Fruit fly (Drosophila melanogaster) whole organism, embryonic: ENCODE data around the gene CG9961.
A peak's percentile ranks its signal among the peaks of the same experiment; 100 is the strongest.

Source experiments
- Ada2b ChIP-seq: fragments of 200-800 bp; sonication (Bioruptor generic); IDR thresholded peaks from 2 replicates; pipeline ENCODE4 v1.3.6; 2022; ENCODE audit warnings: missing biosample characterization, missing genetic modification characterization
- Aef1 ChIP-seq: fragments of 200-800 bp; sonication (Bioruptor generic); IDR thresholded peaks from 3 replicates; pipeline ENCODE4 v1.3.6; 2022; ENCODE audit warnings: missing biosample characterization, missing genetic modification characterization
- Awh ChIP-seq: fragments of 200-800 bp; sonication (Bioruptor generic); IDR thresholded peaks from 2 replicates; pipeline ENCODE4, ENCODE4 v1.3.6; 2022; ENCODE audit warnings: missing biosample characterization, missing genetic modification characterization
- B-H2 ChIP-seq: fragments of 200-800 bp; sonication (Bioruptor generic); optimal IDR thresholded peaks from 2 replicates; lab custom pipeline; 2018; ENCODE audit warnings: missing biosample characterization, mild to moderate bottlenecking, missing genetic modification characterization
- Bteb2 ChIP-seq: fragments of 200-800 bp; sonication (Bioruptor generic); optimal IDR thresholded peaks from 2 replicates; lab custom pipeline; 2016; ENCODE audit warnings: missing biosample characterization, missing genetic modification characterization
- CG10147 ChIP-seq: fragments of 200-800 bp; sonication (Bioruptor generic); optimal IDR thresholded peaks from 2 replicates; lab custom pipeline; 2019; ENCODE audit warnings: missing biosample characterization, mild to moderate bottlenecking, missing genetic modification characterization, moderate library complexity
- CG10209 ChIP-seq: fragments of 200-800 bp; sonication (Bioruptor generic); optimal IDR thresholded peaks from 3 replicates; lab custom pipeline; 2017; ENCODE audit warnings: missing biosample characterization, mild to moderate bottlenecking, missing genetic modification characterization, missing genetic modification reagents
- CG10565 ChIP-seq: fragments of 200-800 bp; sonication (Bioruptor generic); optimal IDR thresholded peaks from 3 replicates; lab custom pipeline; 2016; ENCODE audit warnings: missing biosample characterization, mild to moderate bottlenecking, missing genetic modification characterization
- CG10979 ChIP-seq: fragments of 200-800 bp; sonication (Bioruptor generic); optimal IDR thresholded peaks from 2 replicates; lab custom pipeline; 2018; ENCODE audit warnings: missing biosample characterization, mild to moderate bottlenecking, missing genetic modification characterization, moderate library complexity
- CG11504 ChIP-seq: fragments of 200-800 bp; sonication (Bioruptor generic); optimal IDR thresholded peaks from 3 replicates; lab custom pipeline; 2019; ENCODE audit warnings: missing biosample characterization, mild to moderate bottlenecking, missing genetic modification characterization, moderate library complexity
- CG11723 ChIP-seq: fragments of 200-800 bp; sonication (Bioruptor generic); optimal IDR thresholded peaks from 2 replicates; lab custom pipeline; 2017; ENCODE audit warnings: missing biosample characterization, mild to moderate bottlenecking, missing genetic modification characterization
- CG12104 ChIP-seq: fragments of 200-800 bp; sonication (Bioruptor generic); optimal IDR thresholded peaks from 3 replicates; lab custom pipeline; 2016; ENCODE audit warnings: missing biosample characterization, missing genetic modification characterization
- CG12659 ChIP-seq: fragments of 200-800 bp; sonication (Bioruptor generic); optimal IDR thresholded peaks from 3 replicates; lab custom pipeline; 2017; ENCODE audit warnings: mild to moderate bottlenecking, missing biosample characterization, missing genetic modification reagents, missing genetic modification characterization
- CG12744 ChIP-seq: fragments of 200-800 bp; sonication (Bioruptor generic); optimal IDR thresholded peaks from 2 replicates; lab custom pipeline; 2016; ENCODE audit warnings: missing biosample characterization, missing genetic modification characterization
- CG13424 ChIP-seq: fragments of 200-800 bp; sonication (Bioruptor generic); optimal IDR thresholded peaks from 2 replicates; lab custom pipeline; 2019; ENCODE audit warnings: missing biosample characterization, mild to moderate bottlenecking, missing genetic modification characterization, moderate library complexity
- CG13775 ChIP-seq: fragments of 200-800 bp; sonication (Bioruptor generic); optimal IDR thresholded peaks from 3 replicates; lab custom pipeline; 2017; ENCODE audit warnings: missing biosample characterization, mild to moderate bottlenecking, missing genetic modification characterization
- CG15269 ChIP-seq: fragments of 200-800 bp; sonication (Bioruptor generic); optimal IDR thresholded peaks from 2 replicates; lab custom pipeline; 2018; ENCODE audit warnings: missing biosample characterization, mild to moderate bottlenecking, missing genetic modification characterization, moderate library complexity
- CG1603 ChIP-seq: fragments of 200-800 bp; sonication (Bioruptor generic); optimal IDR thresholded peaks from 2 replicates; lab custom pipeline; 2019; ENCODE audit warnings: missing biosample characterization, mild to moderate bottlenecking, missing genetic modification characterization, moderate library complexity
- CG18262 ChIP-seq: fragments of 200-800 bp; optimal IDR thresholded peaks from 3 replicates; lab custom pipeline; 2019; ENCODE audit warnings: missing biosample characterization, mild to moderate bottlenecking, missing genetic modification characterization, moderate library complexity
- CG2712 ChIP-seq: fragments of 200-800 bp; optimal IDR thresholded peaks from 3 replicates; lab custom pipeline; 2019; ENCODE audit warnings: missing biosample characterization, mild to moderate bottlenecking, missing genetic modification characterization, moderate library complexity
- CG32532 ChIP-seq: fragments of 200-800 bp; sonication (Bioruptor generic); IDR thresholded peaks from 2 replicates; pipeline ENCODE4 v1.3.6; 2022; ENCODE audit warnings: missing biosample characterization, missing genetic modification characterization
- CG3847 ChIP-seq: fragments of 200-800 bp; sonication (Bioruptor generic); IDR thresholded peaks from 2 replicates; pipeline ENCODE4 v1.3.6; 2022; ENCODE audit warnings: missing biosample characterization, missing genetic modification characterization
- CG4404 ChIP-seq: fragments of 200-800 bp; sonication (Bioruptor generic); IDR thresholded peaks from 2 replicates; pipeline ENCODE4 v1.3.6; 2022; ENCODE audit warnings: missing biosample characterization, missing genetic modification characterization
- CG7357 ChIP-seq: fragments of 200-800 bp; sonication (Bioruptor generic); IDR thresholded peaks from 3 replicates; pipeline ENCODE4 v1.3.6; 2022; ENCODE audit warnings: missing biosample characterization, missing genetic modification characterization
- CG9932 ChIP-seq: fragments of 200-800 bp; sonication (Bioruptor generic); IDR thresholded peaks from 2 replicates; pipeline ENCODE4 v1.3.6; 2022; ENCODE audit warnings: missing biosample characterization, missing genetic modification characterization
- CoRest ChIP-seq: fragments of 200-800 bp; sonication (Bioruptor generic); optimal IDR thresholded peaks from 3 replicates; lab custom pipeline; 2018; ENCODE audit warnings: missing biosample characterization, mild to moderate bottlenecking, missing genetic modification characterization, moderate library complexity
- CrebB ChIP-seq: fragments of 200-800 bp; sonication (Bioruptor generic); optimal IDR thresholded peaks from 3 replicates; lab custom pipeline; 2018; ENCODE audit warnings: missing biosample characterization, mild to moderate bottlenecking, missing genetic modification characterization
- Dp ChIP-seq: fragments of 200-800 bp; sonication (Bioruptor generic); optimal IDR thresholded peaks from 2 replicates; lab custom pipeline; 2018; ENCODE audit warnings: missing biosample characterization, mild to moderate bottlenecking, missing genetic modification characterization, moderate library complexity
- Hr51 ChIP-seq, 2 experiments: fragments of 200-800 bp; sonication (Bioruptor generic); optimal IDR thresholded peaks; 2 replicates in 1 of 2; 3 replicates in 1 of 2; lab custom pipeline; 2016 to 2018; ENCODE audit warnings: missing biosample characterization in 2 of 2, missing genetic modification characterization in 2 of 2, mild to moderate bottlenecking in 1 of 2, moderate library complexity in 1 of 2
- Med ChIP-seq: fragments of 200-800 bp; sonication (Bioruptor generic); peaks from one replicate; lab custom pipeline; 2016; ENCODE audit warnings: missing biosample characterization, missing genetic modification characterization, mild to moderate bottlenecking, inconsistent platforms, moderate library complexity
- Ptx1 ChIP-seq: fragments of 200-800 bp; sonication (Bioruptor generic); IDR thresholded peaks from 2 replicates; pipeline ENCODE4 v1.3.6; 2022; ENCODE audit warnings: missing biosample characterization, missing genetic modification characterization
- Rfx ChIP-seq: fragments of 200-800 bp; sonication (Bioruptor generic); IDR thresholded peaks from 2 replicates; pipeline ENCODE4 v1.3.6; 2022; ENCODE audit warnings: missing biosample characterization, missing genetic modification characterization
- Side ChIP-seq: fragments of 200-800 bp; sonication (Bioruptor generic); optimal IDR thresholded peaks from 2 replicates; lab custom pipeline; 2016; ENCODE audit warnings: missing biosample characterization, missing genetic modification characterization
- Sox102F ChIP-seq: fragments of 200-800 bp; sonication (Bioruptor generic); optimal IDR thresholded peaks from 2 replicates; lab custom pipeline; 2018; ENCODE audit warnings: missing biosample characterization, mild to moderate bottlenecking, missing genetic modification characterization, moderate library complexity
- Sry-δ ChIP-seq: fragments of 200-800 bp; sonication (Bioruptor generic); optimal IDR thresholded peaks from 2 replicates; lab custom pipeline; 2016; ENCODE audit warnings: missing biosample characterization, missing genetic modification characterization
- Usf ChIP-seq: fragments of 200-800 bp; sonication (Bioruptor generic); optimal IDR thresholded peaks from 2 replicates; lab custom pipeline; 2017; ENCODE audit warnings: missing genotype, missing biosample characterization, missing genetic modification characterization
- caup ChIP-seq: fragments of 200-800 bp; sonication (Bioruptor generic); optimal IDR thresholded peaks from 3 replicates; lab custom pipeline; 2017; ENCODE audit warnings: missing biosample characterization, mild to moderate bottlenecking, missing genetic modification characterization, moderate library complexity; ENCODE audit not compliant: severe bottlenecking
- croc ChIP-seq: fragments of 200-800 bp; sonication (Bioruptor generic); conservative IDR thresholded peaks from 3 replicates; pipeline ENCODE4 v1.3.6; 2022; ENCODE audit warnings: missing biosample characterization, missing genetic modification characterization
- dpn ChIP-seq, 2 experiments: fragments of 200-800 bp; sonication (Bioruptor generic); optimal IDR thresholded peaks; 3 replicates each; lab custom pipeline; 2016; ENCODE audit warnings: missing biosample characterization in 2 of 2, missing genetic modification characterization in 2 of 2
- fd102C ChIP-seq: fragments of 200-800 bp; sonication (Bioruptor generic); optimal IDR thresholded peaks from 2 replicates; lab custom pipeline; 2018; ENCODE audit warnings: missing biosample characterization, mild to moderate bottlenecking, missing genetic modification characterization, moderate library complexity
- grau ChIP-seq: fragments of 200-800 bp; optimal IDR thresholded peaks from 3 replicates; lab custom pipeline; 2019; ENCODE audit warnings: missing biosample characterization, mild to moderate bottlenecking, missing genetic modification characterization, moderate library complexity
- ind ChIP-seq: fragments of 200-800 bp; sonication (Bioruptor generic); optimal IDR thresholded peaks from 3 replicates; lab custom pipeline; 2016; ENCODE audit warnings: missing biosample characterization, missing genetic modification characterization
- jigr1 ChIP-seq: fragments of 200-800 bp; sonication (Bioruptor generic); IDR thresholded peaks from 3 replicates; pipeline ENCODE4 v1.3.6; 2022; ENCODE audit warnings: missing biosample characterization, missing genetic modification characterization
- schlank ChIP-seq: fragments of 200-800 bp; sonication (Bioruptor generic); optimal IDR thresholded peaks from 2 replicates; lab custom pipeline; 2018; ENCODE audit warnings: missing biosample characterization, mild to moderate bottlenecking, missing genetic modification characterization
- slbo ChIP-seq: fragments of 200-800 bp; sonication (Bioruptor generic); IDR thresholded peaks from 2 replicates; pipeline ENCODE4 v1.3.6; 2022; ENCODE audit warnings: missing biosample characterization, missing genetic modification characterization
- slou ChIP-seq: fragments of 200-800 bp; sonication (Bioruptor generic); optimal IDR thresholded peaks from 3 replicates; lab custom pipeline; 2016; ENCODE audit warnings: missing biosample characterization, missing genetic modification characterization
- so ChIP-seq: fragments of 200-800 bp; sonication (Bioruptor generic); IDR thresholded peaks from 3 replicates; pipeline ENCODE4 v1.3.6; 2022; ENCODE audit warnings: missing biosample characterization, missing genetic modification characterization
- stwl ChIP-seq: fragments of 200-800 bp; sonication (Bioruptor generic); optimal IDR thresholded peaks from 3 replicates; lab custom pipeline; 2018; ENCODE audit warnings: missing biosample characterization, mild to moderate bottlenecking, missing genetic modification characterization, moderate library complexity
- tio ChIP-seq: fragments of 200-800 bp; sonication (Bioruptor generic); optimal IDR thresholded peaks from 2 replicates; lab custom pipeline; 2017; ENCODE audit warnings: missing biosample characterization, missing genetic modification characterization, inconsistent platforms
- zfh2 ChIP-seq: fragments of 200-800 bp; sonication (Bioruptor generic); optimal IDR thresholded peaks from 2 replicates; lab custom pipeline; 2016; ENCODE audit warnings: missing biosample characterization, missing genetic modification characterization

Gene CG9961

DNA sequence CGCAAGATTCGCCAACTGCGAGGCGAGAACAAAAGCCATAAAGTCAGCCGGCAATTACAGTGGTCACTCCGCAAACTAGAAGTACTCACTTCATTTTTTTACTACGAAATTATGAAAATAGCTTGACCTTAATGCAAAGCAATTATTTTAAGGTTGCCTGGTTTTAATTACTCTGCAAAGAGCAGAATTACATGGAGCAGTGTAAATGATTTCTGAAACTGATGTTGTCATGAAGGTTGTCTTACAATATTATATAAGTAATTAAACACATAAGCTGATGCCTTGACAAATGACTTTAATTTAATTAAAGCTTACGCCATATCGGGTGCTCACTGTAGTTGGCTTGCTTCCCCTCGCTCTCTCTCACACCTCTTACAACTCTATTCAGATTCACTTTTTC is 10.5 kb downstream of the CG9961 start (continued):
- no peak for TF ChIP-seq Side (GFP tag; lab: Kevin White, UChicago)
- peak; percentile 64 for TF ChIP-seq CG9932 (GFP tag; lab: Robert Waterston, UW)
- TF ChIP-seq ind (GFP tag; lab: Kevin White, UChicago), result peak; percentile 40
- peak; percentile 43 for TF ChIP-seq Usf
- peak; percentile 54 for TF ChIP-seq Ptx1 (GFP tag; lab: Robert Waterston, UW)
- TF ChIP-seq grau (tag; lab: Kevin White, UChicago), result peak; percentile 89
- TF ChIP-seq B-H2 (GFP tag; lab: Kevin White, UChicago), result no peak
- TF ChIP-seq slbo (GFP tag; lab: Robert Waterston, UW), result peak; percentile 70
- TF ChIP-seq so (GFP tag; lab: Robert Waterston, UW), result peak; percentile 60; the same call in 2 of the 3 replicates
- peak; percentile 43 to 57 for TF ChIP-seq dpn (GFP tag; optimal IDR thresholded peaks at IDR 0.05; lab: Kevin White, UChicago)
- TF ChIP-seq CoRest (tag; lab: Kevin White, UChicago), result peak; percentile 56
- 0 out of 2 replicates have a peak, but pooled peaks have one; percentile 28 for TF ChIP-seq CG3847 (GFP tag; lab: Robert Waterston, UW)
- TF ChIP-seq CG13424, result peak; percentile 44
- no peak for TF ChIP-seq stwl (tag; lab: Kevin White, UChicago)
- TF ChIP-seq CG7357, result peak; percentile 30; the same call in 1 of the 3 replicates
- TF ChIP-seq CG12659 (GFP tag; lab: Kevin White, UChicago), result peak; percentile 56
- peak; percentile 42 for TF ChIP-seq CG2712
- peak; percentile 65 for TF ChIP-seq CG11504 (tag; lab: Kevin White, UChicago)
- 0 out of 3 replicates have a peak, but pooled peaks have one; percentile 21 for TF ChIP-seq croc (GFP tag; lab: Robert Waterston, UW)
- peak; percentile 43 for TF ChIP-seq Sox102F (GFP tag; lab: Kevin White, UChicago)
- no peak for TF ChIP-seq Dp
- peak; percentile 42 for TF ChIP-seq Bteb2
- TF ChIP-seq Med (GFP tag; lab: Kevin White, UChicago), result peak; percentile 86
- peak; percentile 16 for TF ChIP-seq CG11723 (GFP tag; lab: Kevin White, UChicago)
- peak; percentile 71 for TF ChIP-seq CG32532 (GFP tag; lab: Robert Waterston, UW)
- no peak for TF ChIP-seq Awh
- TF ChIP-seq CG10147 (GFP tag; lab: Kevin White, UChicago), result peak; percentile 56
- peak; percentile 50 for TF ChIP-seq CG10209 (GFP tag; lab: Kevin White, UChicago)
- no peak for TF ChIP-seq fd102C
- peak; percentile 23 for TF ChIP-seq CG12744
- peak; percentile 18 for TF ChIP-seq CG1603 (tag; lab: Kevin White, UChicago)
- no peak for TF ChIP-seq Sry-δ (GFP tag; lab: Kevin White, UChicago)
- peak; percentile 18 to 62 for TF ChIP-seq Hr51 (GFP tag; optimal IDR thresholded peaks at IDR 0.05; lab: Kevin White, UChicago)
- TF ChIP-seq schlank (tag; lab: Kevin White, UChicago), result peak; percentile 29
- TF ChIP-seq Ada2b (GFP tag; lab: Robert Waterston, UW), result no peak
- TF ChIP-seq Rfx (GFP tag; lab: Robert Waterston, UW), result peak; percentile 73
- TF ChIP-seq CG13775, result peak; percentile 49
- TF ChIP-seq caup (GFP tag; lab: Kevin White, UChicago), result peak; percentile 4
- peak; percentile 74 for TF ChIP-seq zfh2 (GFP tag; lab: Kevin White, UChicago)
- peak; percentile 56 for TF ChIP-seq tio (GFP tag; lab: Kevin White, UChicago)
- TF ChIP-seq slou (GFP tag; lab: Kevin White, UChicago), result peak; percentile 18
- TF ChIP-seq CG12104 (GFP tag; lab: Kevin White, UChicago), result peak; percentile 17
- TF ChIP-seq Aef1, result peak; percentile 35; the same call in 2 of the 3 replicates
- TF ChIP-seq CG4404 (GFP tag; lab: Robert Waterston, UW), result peak; percentile 49; the same call in 1 of the 2 replicates
- TF ChIP-seq jigr1 (GFP tag; lab: Robert Waterston, UW), result no peak
- TF ChIP-seq CG10565 (GFP tag; lab: Kevin White, UChicago), result no peak
- TF ChIP-seq CG18262 (tag; lab: Kevin White, UChicago), result peak; percentile 33
- no peak for TF ChIP-seq CrebB (tag; lab: Kevin White, UChicago)
- peak; percentile 2 for TF ChIP-seq CG10979 (tag; lab: Kevin White, UChicago)
- peak; percentile 44 for TF ChIP-seq CG15269 (tag; lab: Kevin White, UChicago)
